Fruit fly (Drosophila melanogaster) Kc167 (cell line): ENCODE measurements around the gene chas.

Experiments
- Myc ChIP-seq: fragments of >200 bp; optimal IDR thresholded peaks from 2 replicates; lab custom pipeline; 2017; ENCODE audit warnings: missing external identifiers
- Sin3A ChIP-seq: fragments of >200 bp; optimal IDR thresholded peaks from 2 replicates; lab custom pipeline; 2018; ENCODE audit warnings: missing external identifiers
- h ChIP-seq: fragments of >200 bp; optimal IDR thresholded peaks from 3 replicates; lab custom pipeline; 2018; ENCODE audit warnings: missing external identifiers
- insv ChIP-seq: fragments of >200 bp; optimal IDR thresholded peaks from 3 replicates; lab custom pipeline; 2018; ENCODE audit warnings: missing external identifiers
- psq ChIP-seq: fragments of >200 bp; optimal IDR thresholded peaks from 2 replicates; lab custom pipeline; 2017; ENCODE audit warnings: missing external identifiers
- ttk ChIP-seq: sonication (Bioruptor generic); optimal IDR thresholded peaks from 2 replicates; lab custom pipeline; 2017; ENCODE audit warnings: missing external identifiers

chas gene

dm6 chrX:17698436-17698835 lies at the start of gene chas:
TSS of gene chas (minus strand) at chrX:17698730.
- no peak for TF ChIP-seq Sin3A (lab: Kevin White, UChicago)
- TF ChIP-seq h (lab: Kevin White, UChicago): no peak
- TF ChIP-seq ttk (lab: Kevin White, UChicago): no peak
- no peak for TF ChIP-seq psq
- TF ChIP-seq Myc (lab: Kevin White, UChicago): no peak
- no peak for TF ChIP-seq insv (lab: Kevin White, UChicago)

- TF ChIP-seq psq: no peak
- no peak for TF ChIP-seq ttk (lab: Kevin White, UChicago)
- TF ChIP-seq Sin3A (lab: Kevin White, UChicago): no peak
- no peak for TF ChIP-seq Myc (lab: Kevin White, UChicago)
- TF ChIP-seq h (lab: Kevin White, UChicago): no peak
- TF ChIP-seq insv (lab: Kevin White, UChicago): no peak
These were observed 47.3 kb upstream of the chas start for dm6 chrX:17745705-17746416.

- TF ChIP-seq Sin3A (lab: Kevin White, UChicago) (no peak), psq (no peak), ttk (lab: Kevin White, UChicago) (no peak), insv (lab: Kevin White, UChicago) (no peak), h (lab: Kevin White, UChicago) (no peak), Myc (lab: Kevin White, UChicago) (no peak)
These were observed 45.1 kb upstream of the chas start for dm6 chrX:17743598-17743997.

dm6 chrX:17742592-17743364 lies 44.2 kb upstream of the chas start:
- TF ChIP-seq Sin3A (lab: Kevin White, UChicago) (no peak), Myc (lab: Kevin White, UChicago) (no peak)

dm6 chrX:17741864-17742297 lies 43.4 kb upstream of the chas start:
- TF ChIP-seq ttk (lab: Kevin White, UChicago) (no peak), Sin3A (lab: Kevin White, UChicago) (no peak)

- no peak for TF ChIP-seq insv (lab: Kevin White, UChicago)
- TF ChIP-seq Myc (lab: Kevin White, UChicago): no peak
- TF ChIP-seq Sin3A (lab: Kevin White, UChicago): no peak
- no peak for TF ChIP-seq psq
- TF ChIP-seq ttk (lab: Kevin White, UChicago): no peak
- TF ChIP-seq h (lab: Kevin White, UChicago): no peak
These were observed 42.7 kb upstream of the chas start for dm6 chrX:17741019-17741863.

dm6 chrX:17739974-17740373 lies 41.4 kb upstream of the chas start:
- no peak for TF ChIP-seq psq
- no peak for TF ChIP-seq Myc (lab: Kevin White, UChicago)
- TF ChIP-seq Sin3A (lab: Kevin White, UChicago): no peak
- no peak for TF ChIP-seq insv (lab: Kevin White, UChicago)
- TF ChIP-seq h (lab: Kevin White, UChicago): no peak
- TF ChIP-seq ttk (lab: Kevin White, UChicago): no peak

dm6 chrX:17738989-17739388 lies 40.5 kb upstream of the chas start:
- TF ChIP-seq h (lab: Kevin White, UChicago) (no peak), ttk (lab: Kevin White, UChicago) (no peak), insv (lab: Kevin White, UChicago) (no peak), Sin3A (lab: Kevin White, UChicago) (no peak), Myc (lab: Kevin White, UChicago) (no peak)

dm6 chrX:17738474-17738838 lies 39.9 kb upstream of the chas start:
- no peak for TF ChIP-seq ttk (lab: Kevin White, UChicago)

- no peak for TF ChIP-seq h (lab: Kevin White, UChicago)
- no peak for TF ChIP-seq insv (lab: Kevin White, UChicago)
- no peak for TF ChIP-seq ttk (lab: Kevin White, UChicago)
- TF ChIP-seq Sin3A (lab: Kevin White, UChicago): no peak
These were observed 39.4 kb upstream of the chas start for dm6 chrX:17737812-17738473.

- TF ChIP-seq ttk (lab: Kevin White, UChicago) (no peak), insv (lab: Kevin White, UChicago) (no peak), Sin3A (lab: Kevin White, UChicago) (no peak), psq (no peak), h (lab: Kevin White, UChicago) (no peak), Myc (lab: Kevin White, UChicago) (no peak)
These were observed 38.6 kb upstream of the chas start for dm6 chrX:17737024-17737685.
